Fruit fly (Drosophila melanogaster) S2 (cell line): ENCODE measurements around the gene CG12746.

Experiments used
- CG8478 ChIP-seq: fragments of >200 bp; optimal IDR thresholded peaks from 2 replicates; lab custom pipeline; 2018
- CTCF ChIP-seq, 2 experiments: fragments of >200 bp; optimal IDR thresholded peaks; 2 replicates each; lab custom pipeline; 2018

DNA sequence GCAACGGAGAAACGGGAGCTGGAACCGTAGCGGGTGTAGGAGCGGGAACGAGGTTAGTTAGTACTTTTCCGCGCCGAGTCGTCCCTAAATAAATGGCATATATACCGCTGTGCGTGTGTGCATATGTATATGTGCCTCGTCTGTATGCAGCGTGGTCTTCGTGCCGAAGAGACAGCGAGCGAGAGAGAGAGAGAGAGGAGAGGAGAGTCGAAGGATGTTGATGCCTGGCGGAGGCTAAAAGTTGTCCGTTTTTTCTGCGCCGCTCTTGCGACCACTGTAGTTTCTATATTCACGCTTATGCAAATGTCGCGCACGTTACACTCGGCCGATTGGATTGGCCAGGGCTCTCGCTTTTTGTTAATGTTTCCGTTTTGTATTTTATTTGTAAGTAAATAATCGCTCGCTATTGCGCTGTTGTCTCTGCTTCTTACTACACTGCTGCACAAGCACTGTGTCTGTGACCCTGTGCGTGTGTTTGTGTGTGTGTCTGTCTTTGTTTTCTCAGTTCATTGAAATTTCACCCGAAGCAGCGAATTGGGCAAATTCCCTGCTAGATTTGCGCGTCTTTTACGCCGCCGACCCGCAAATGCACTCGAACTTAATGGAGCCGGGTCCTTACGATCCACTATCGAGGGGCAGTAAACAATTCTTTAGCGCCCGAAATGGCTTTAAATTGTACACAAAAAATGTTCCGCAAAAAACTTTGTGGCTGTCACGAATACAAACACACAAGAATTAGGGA is 47.9 kb downstream of the CG12746 start, which contains the start of gene Rga:
- TF ChIP-seq CG8478 (no peak), CTCF (optimal IDR thresholded peaks at IDR 0.05; lab: Kevin White, UChicago) (no peak)
